Fruit fly (Drosophila melanogaster) whole organism, embryonic: Measurements from ENCODE around the gene Dus1.
A peak's percentile ranks its signal among the peaks of the same experiment; 100 is the strongest.

ENCODE experiments used
- ATbp ChIP-seq: fragments of 200-800 bp; sonication (Bioruptor generic); optimal IDR thresholded peaks from 2 replicates; lab custom pipeline; 2017; ENCODE audit warnings: missing biosample characterization, mild to moderate bottlenecking, missing genetic modification characterization, missing genetic modification reagents
- Atf-2 ChIP-seq: fragments of 200-800 bp; sonication (Bioruptor generic); optimal IDR thresholded peaks from 2 replicates; lab custom pipeline; 2016; ENCODE audit warnings: missing biosample characterization, missing genetic modification characterization
- B-H2 ChIP-seq: fragments of 200-800 bp; sonication (Bioruptor generic); optimal IDR thresholded peaks from 2 replicates; lab custom pipeline; 2018; ENCODE audit warnings: missing biosample characterization, mild to moderate bottlenecking, missing genetic modification characterization
- Bgb ChIP-seq: fragments of 200-800 bp; sonication (Bioruptor generic); IDR thresholded peaks from 2 replicates; pipeline ENCODE4 v1.3.6; 2022; ENCODE audit warnings: missing biosample characterization, missing genetic modification characterization; ENCODE audit not compliant: partially characterized antibody
- CG10209 ChIP-seq: fragments of 200-800 bp; sonication (Bioruptor generic); optimal IDR thresholded peaks from 3 replicates; lab custom pipeline; 2017; ENCODE audit warnings: missing biosample characterization, mild to moderate bottlenecking, missing genetic modification characterization, missing genetic modification reagents
- CG1024 ChIP-seq: fragments of 200-800 bp; sonication (Bioruptor generic); IDR thresholded peaks from 2 replicates; pipeline ENCODE4 v1.3.6; 2022; ENCODE audit warnings: missing biosample characterization, missing genetic modification characterization
- CG10462 ChIP-seq: fragments of 200-800 bp; sonication (Bioruptor generic); optimal IDR thresholded peaks from 2 replicates; lab custom pipeline; 2016; ENCODE audit warnings: missing biosample characterization, missing genetic modification characterization
- CG11456 ChIP-seq: fragments of 200-800 bp; sonication (Bioruptor generic); IDR thresholded peaks from 3 replicates; pipeline ENCODE4 v1.3.6; 2022; ENCODE audit warnings: missing biosample characterization, missing genetic modification characterization
- CG11695 ChIP-seq: fragments of 200-800 bp; sonication (Bioruptor generic); IDR thresholded peaks from 3 replicates; pipeline ENCODE4 v1.3.6; 2022; ENCODE audit warnings: missing biosample characterization, missing genetic modification characterization
- CG11696 ChIP-seq: fragments of 200-800 bp; sonication (Bioruptor generic); IDR thresholded peaks from 2 replicates; pipeline ENCODE4 v1.3.6; 2022; ENCODE audit warnings: missing biosample characterization, missing genetic modification characterization
- CG12236 ChIP-seq: fragments of 200-800 bp; sonication (Bioruptor generic); optimal IDR thresholded peaks from 2 replicates; lab custom pipeline; 2016; ENCODE audit warnings: missing biosample characterization, missing genetic modification characterization
- CG12659 ChIP-seq: fragments of 200-800 bp; sonication (Bioruptor generic); optimal IDR thresholded peaks from 3 replicates; lab custom pipeline; 2017; ENCODE audit warnings: mild to moderate bottlenecking, missing biosample characterization, missing genetic modification reagents, missing genetic modification characterization
- CG12744 ChIP-seq: fragments of 200-800 bp; sonication (Bioruptor generic); optimal IDR thresholded peaks from 2 replicates; lab custom pipeline; 2016; ENCODE audit warnings: missing biosample characterization, missing genetic modification characterization
- CG15073 ChIP-seq: fragments of 200-800 bp; sonication (Bioruptor generic); optimal IDR thresholded peaks from 2 replicates; lab custom pipeline; 2016; ENCODE audit warnings: missing biosample characterization, missing genetic modification characterization
- CG15514 ChIP-seq: fragments of 200-800 bp; sonication (Bioruptor generic); optimal IDR thresholded peaks from 3 replicates; lab custom pipeline; 2017; ENCODE audit warnings: missing biosample characterization, missing genetic modification characterization, mild to moderate bottlenecking, moderate library complexity, missing genetic modification reagents
- CG1602 ChIP-seq: fragments of 200-800 bp; sonication (Bioruptor generic); optimal IDR thresholded peaks from 3 replicates; lab custom pipeline; 2016; ENCODE audit warnings: missing biosample characterization, missing genetic modification characterization
- CG18011 ChIP-seq: fragments of 200-800 bp; sonication (Bioruptor generic); optimal IDR thresholded peaks from 2 replicates; lab custom pipeline; 2017; ENCODE audit warnings: missing biosample characterization, missing genetic modification characterization, mild to moderate bottlenecking, moderate library complexity, missing genotype
- CG18764 ChIP-seq: fragments of 200-800 bp; sonication (Bioruptor generic); optimal IDR thresholded peaks from 3 replicates; lab custom pipeline; 2016; ENCODE audit warnings: missing biosample characterization, missing genetic modification characterization
- CG2202 ChIP-seq: fragments of 200-800 bp; sonication (Bioruptor generic); optimal IDR thresholded peaks from 2 replicates; lab custom pipeline; 2018; ENCODE audit warnings: missing biosample characterization, mild to moderate bottlenecking, missing genetic modification characterization
- CG3995 ChIP-seq: fragments of 200-800 bp; sonication (Bioruptor generic); optimal IDR thresholded peaks from 3 replicates; lab custom pipeline; 2016; ENCODE audit warnings: missing biosample characterization, missing genetic modification characterization
- CG6175 ChIP-seq: fragments of 200-800 bp; sonication (Bioruptor generic); IDR thresholded peaks from 3 replicates; pipeline ENCODE4 v1.3.6; 2022; ENCODE audit warnings: missing biosample characterization, missing genetic modification characterization
- CG6683 ChIP-seq: fragments of 200-800 bp; sonication (Bioruptor generic); optimal IDR thresholded peaks from 2 replicates; lab custom pipeline; 2017; ENCODE audit warnings: missing biosample characterization, mild to moderate bottlenecking, missing genetic modification characterization, missing genetic modification reagents
- CG6689 ChIP-seq: fragments of 200-800 bp; sonication (Bioruptor generic); IDR thresholded peaks from 2 replicates; pipeline ENCODE4 v1.3.6; 2022; ENCODE audit warnings: missing biosample characterization, missing genetic modification characterization
- CG7745 ChIP-seq: fragments of 200-800 bp; sonication (Bioruptor generic); optimal IDR thresholded peaks from 2 replicates; lab custom pipeline; 2018; ENCODE audit warnings: missing biosample characterization, mild to moderate bottlenecking, missing genetic modification characterization, moderate library complexity
- CG9437 ChIP-seq: fragments of 200-800 bp; sonication (Bioruptor generic); optimal IDR thresholded peaks from 2 replicates; lab custom pipeline; 2018; ENCODE audit warnings: missing biosample characterization, mild to moderate bottlenecking, missing genetic modification characterization
- CG9609 ChIP-seq: fragments of 200-800 bp; sonication (Bioruptor generic); optimal IDR thresholded peaks from 3 replicates; lab custom pipeline; 2016; ENCODE audit warnings: missing biosample characterization, missing genetic modification characterization
- CG9817 ChIP-seq: fragments of 200-800 bp; sonication (Bioruptor generic); optimal IDR thresholded peaks from 2 replicates; lab custom pipeline; 2018; ENCODE audit warnings: missing biosample characterization, mild to moderate bottlenecking, missing genetic modification characterization, moderate library complexity
- D19A ChIP-seq: fragments of 200-800 bp; optimal IDR thresholded peaks from 3 replicates; lab custom pipeline; 2019; ENCODE audit warnings: missing biosample characterization, mild to moderate bottlenecking, missing genetic modification characterization, moderate library complexity
- Deaf1 ChIP-seq: fragments of 200-800 bp; optimal IDR thresholded peaks from 3 replicates; lab custom pipeline; 2019; ENCODE audit warnings: missing biosample characterization, mild to moderate bottlenecking, missing genetic modification characterization, moderate library complexity
- Dref ChIP-seq: fragments of 200-800 bp; sonication (Bioruptor generic); IDR thresholded peaks from 2 replicates; pipeline ENCODE4 v1.3.6; 2022; ENCODE audit warnings: missing biosample characterization, missing genetic modification characterization
- Drgx ChIP-seq: fragments of 200-800 bp; sonication (Bioruptor generic); IDR thresholded peaks from 2 replicates; pipeline ENCODE4 v1.3.6; 2022; ENCODE audit warnings: missing biosample characterization, missing genetic modification characterization
- Fer2 ChIP-seq: fragments of 200-800 bp; sonication (Bioruptor generic); optimal IDR thresholded peaks from 2 replicates; lab custom pipeline; 2018; ENCODE audit warnings: missing biosample characterization, mild to moderate bottlenecking, missing genetic modification characterization, moderate library complexity
- GATAe ChIP-seq: fragments of 200-800 bp; sonication (Bioruptor generic); conservative IDR thresholded peaks from 2 replicates; pipeline ENCODE4 v1.3.6; 2022; ENCODE audit warnings: missing biosample characterization, missing genetic modification characterization
- amos ChIP-seq: fragments of 200-800 bp; sonication (Bioruptor generic); IDR thresholded peaks from 2 replicates; pipeline ENCODE4 v1.3.6; 2022; ENCODE audit warnings: missing biosample characterization, missing genetic modification characterization; ENCODE audit not compliant: partially characterized antibody
- cato ChIP-seq: fragments of 200-800 bp; sonication (Bioruptor generic); optimal IDR thresholded peaks from 2 replicates; lab custom pipeline; 2016; ENCODE audit warnings: missing biosample characterization, missing genetic modification characterization, borderline replicate concordance
- corto ChIP-seq: fragments of 200-800 bp; sonication (Bioruptor generic); optimal IDR thresholded peaks from 2 replicates; lab custom pipeline; 2016; ENCODE audit warnings: missing biosample characterization, mild to moderate bottlenecking, missing genetic modification characterization, moderate library complexity
- eyg ChIP-seq: fragments of 200-800 bp; sonication (Bioruptor generic); optimal IDR thresholded peaks from 3 replicates; lab custom pipeline; 2016; ENCODE audit warnings: missing biosample characterization, missing genetic modification characterization
- hb ChIP-seq: fragments of 200-800 bp; sonication (Bioruptor generic); IDR thresholded peaks from 3 replicates; pipeline ENCODE4 v1.3.6; 2022; ENCODE audit warnings: missing biosample characterization, missing genetic modification characterization; ENCODE audit not compliant: partially characterized antibody
- insv ChIP-seq, 2 experiments: fragments of 200-800 bp; sonication (Bioruptor generic); optimal IDR thresholded peaks; 3 replicates each; lab custom pipeline; 2016 to 2018; ENCODE audit warnings: missing biosample characterization in 2 of 2, missing genetic modification characterization in 2 of 2
- lola ChIP-seq, 3 experiments: fragments of >200 bp in 2 of 3; fragments of 200-800 bp in 1 of 3; sonication (Bioruptor generic) in 1 of 3; optimal IDR thresholded peaks; 2 replicates each; lab custom pipeline; 2017 to 2019; ENCODE audit warnings: missing biosample characterization in 3 of 3, missing genetic modification characterization in 3 of 3, mild to moderate bottlenecking in 1 of 3, moderate library complexity in 1 of 3
- odd ChIP-seq: fragments of 200-800 bp; sonication (Bioruptor generic); optimal IDR thresholded peaks from 2 replicates; lab custom pipeline; 2017; ENCODE audit warnings: missing biosample characterization, mild to moderate bottlenecking, missing genetic modification characterization
- otp ChIP-seq: fragments of 200-800 bp; sonication (Bioruptor generic); IDR thresholded peaks from 3 replicates; pipeline ENCODE4, ENCODE4 v1.3.6; 2022; ENCODE audit warnings: missing biosample characterization, missing genetic modification characterization
- pfk ChIP-seq: fragments of 200-800 bp; sonication (Bioruptor generic); optimal IDR thresholded peaks from 2 replicates; lab custom pipeline; 2018; ENCODE audit warnings: missing biosample characterization, mild to moderate bottlenecking, missing genetic modification characterization, moderate library complexity
- phol ChIP-seq: fragments of 200-800 bp; sonication (Bioruptor generic); optimal IDR thresholded peaks from 3 replicates; lab custom pipeline; 2018; ENCODE audit warnings: missing biosample characterization, mild to moderate bottlenecking, missing genetic modification characterization, moderate library complexity
- rib ChIP-seq: fragments of 200-800 bp; sonication (Bioruptor generic); IDR thresholded peaks from 2 replicates; pipeline ENCODE4 v1.3.6; 2022; ENCODE audit warnings: missing biosample characterization, missing genetic modification characterization
- row ChIP-seq: fragments of 200-800 bp; sonication (Bioruptor generic); IDR thresholded peaks from 3 replicates; pipeline ENCODE4 v1.3.6; 2022; ENCODE audit warnings: missing biosample characterization, missing genetic modification characterization
- salm ChIP-seq: fragments of 200-800 bp; sonication (Bioruptor generic); optimal IDR thresholded peaks from 2 replicates; lab custom pipeline; 2018; ENCODE audit warnings: missing biosample characterization, mild to moderate bottlenecking, missing genetic modification characterization
- trh ChIP-seq: fragments of 200-800 bp; sonication (Bioruptor generic); optimal IDR thresholded peaks from 2 replicates; lab custom pipeline; 2016; ENCODE audit warnings: missing biosample characterization, missing genetic modification characterization

The Dus1 gene

dm6 chr2L:248592-248991, 23.0 kb downstream of the Dus1 start (continued):
- TF ChIP-seq Dref: peak; percentile 37
- no peak for TF ChIP-seq trh
- TF ChIP-seq CG12659 (GFP tag; lab: Kevin White, UChicago): peak; percentile 8
- TF ChIP-seq corto: no peak
- peak; percentile 92 for TF ChIP-seq CG3995 (GFP tag; lab: Kevin White, UChicago)
- no peak for TF ChIP-seq CG18764 (GFP tag; lab: Kevin White, UChicago)

dm6 chr2L:247845-248473, 23.6 kb downstream of the Dus1 start:
- TF ChIP-seq row (GFP tag; lab: Robert Waterston, UW) (peak; percentile 55), Deaf1 (tag; lab: Kevin White, UChicago) (peak; percentile 45), CG2202 (tag; lab: Kevin White, UChicago) (no peak), CG12744 (no peak), CG15073 (GFP tag; lab: Kevin White, UChicago) (no peak), odd (GFP tag; lab: Kevin White, UChicago) (peak; percentile 9), CG1602 (peak; percentile 7), Drgx (GFP tag; lab: Robert Waterston, UW) (peak; percentile 73), CG11695 (GFP tag; lab: Robert Waterston, UW) (peak; percentile 57; the same call in 1 of the 3 replicates), Bgb (GFP tag; lab: Robert Waterston, UW) (peak; percentile 42; the same call in 1 of the 2 replicates), CG10462 (GFP tag; lab: Kevin White, UChicago) (no peak), GATAe (GFP tag; lab: Robert Waterston, UW) (no peak), CG6689 (no peak), CG6175 (GFP tag; lab: Robert Waterston, UW) (no peak), Fer2 (tag; lab: Kevin White, UChicago) (no peak), CG7745 (tag; lab: Kevin White, UChicago) (no peak), pfk (no peak), otp (GFP tag; lab: Robert Waterston, UW) (no peak), CG9817 (tag; lab: Kevin White, UChicago) (peak; percentile 38), CG1024 (no peak), lola (GFP tag; optimal IDR thresholded peaks at IDR 0.05; lab: Kevin White, UChicago) (peak in 1 of 3 experiments; percentile 27), B-H2 (GFP tag; lab: Kevin White, UChicago) (peak; percentile 32), CG9609 (GFP tag; lab: Kevin White, UChicago) (peak; percentile 6), phol (tag; lab: Kevin White, UChicago) (peak; percentile 49), eyg (GFP tag; lab: Kevin White, UChicago) (no peak), CG10209 (GFP tag; lab: Kevin White, UChicago) (peak; percentile 42), cato (peak; percentile 7), hb (GFP tag; lab: Robert Waterston, UW) (no peak), insv (GFP tag; optimal IDR thresholded peaks at IDR 0.05; lab: Kevin White, UChicago) (no peak), CG6683 (GFP tag; lab: Kevin White, UChicago) (peak; percentile 53), CG11696 (GFP tag; lab: Robert Waterston, UW) (no peak), rib (GFP tag; lab: Robert Waterston, UW) (peak; percentile 82), Atf-2 (GFP tag; lab: Kevin White, UChicago) (no peak), CG11456 (GFP tag; lab: Robert Waterston, UW) (no peak), CG12236 (GFP tag; lab: Kevin White, UChicago) (no peak), CG9437 (GFP tag; lab: Kevin White, UChicago) (peak; percentile 43), CG18011 (GFP tag; lab: Kevin White, UChicago) (peak; percentile 5), salm (no peak), ATbp (GFP tag; lab: Kevin White, UChicago) (peak; percentile 47), CG15514 (GFP tag; lab: Kevin White, UChicago) (no peak), D19A (tag; lab: Kevin White, UChicago) (peak; percentile 51), amos (GFP tag; lab: Robert Waterston, UW) (peak; percentile 14; the same call in 1 of the 2 replicates)
